Worm (Caenorhabditis elegans): ENCODE results near the gene nlp-82.

The nlp-82 gene

DNA sequence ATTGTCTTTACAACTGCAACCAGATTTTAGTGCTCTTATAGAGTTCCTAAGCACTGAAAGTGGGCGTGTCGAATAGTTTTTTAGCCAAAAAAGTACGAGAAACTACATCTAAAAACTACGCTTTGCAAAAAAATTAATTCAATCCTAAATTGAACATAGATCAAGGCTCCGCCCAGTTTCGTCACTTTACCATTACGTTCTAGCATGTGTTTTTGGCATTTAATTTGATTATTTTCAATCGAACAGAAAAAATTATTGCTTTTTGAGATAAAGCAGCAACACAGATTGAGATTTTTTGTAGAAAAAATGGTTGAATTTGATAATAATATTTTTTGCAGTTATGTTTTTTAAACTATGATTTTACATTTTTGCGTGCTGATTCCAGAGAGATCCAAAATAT is at the start of gene nlp-82:
Gene nlp-82 (minus strand): TSS at position 101 of the 400 bp plus-strand sequence.
- TF ChIP-seq unc-62 (GFP tag; optimal IDR thresholded peaks at IDR 0.05): no peak

DNA sequence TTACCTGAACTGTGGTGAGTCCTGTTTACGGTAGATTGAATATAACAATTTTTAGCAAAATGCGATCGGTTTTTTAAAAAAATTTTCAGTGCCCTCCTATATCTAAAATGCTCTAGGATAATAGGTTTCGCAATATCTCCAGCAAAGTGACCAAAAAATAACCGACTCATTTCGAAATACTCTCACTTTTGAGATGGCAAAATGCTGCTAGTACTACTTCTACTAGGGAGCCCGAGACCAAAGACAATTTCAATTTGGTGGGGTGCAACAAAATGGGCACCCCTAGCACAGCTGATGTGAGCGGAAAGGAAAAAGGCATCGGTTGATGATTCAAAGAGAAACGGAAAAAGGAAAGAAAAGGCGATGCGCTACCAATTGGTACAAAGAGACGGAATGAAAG is 49.5 kb upstream of the nlp-82 start:
- TF ChIP-seq unc-62 (GFP tag; optimal IDR thresholded peaks at IDR 0.05): no peak

DNA sequence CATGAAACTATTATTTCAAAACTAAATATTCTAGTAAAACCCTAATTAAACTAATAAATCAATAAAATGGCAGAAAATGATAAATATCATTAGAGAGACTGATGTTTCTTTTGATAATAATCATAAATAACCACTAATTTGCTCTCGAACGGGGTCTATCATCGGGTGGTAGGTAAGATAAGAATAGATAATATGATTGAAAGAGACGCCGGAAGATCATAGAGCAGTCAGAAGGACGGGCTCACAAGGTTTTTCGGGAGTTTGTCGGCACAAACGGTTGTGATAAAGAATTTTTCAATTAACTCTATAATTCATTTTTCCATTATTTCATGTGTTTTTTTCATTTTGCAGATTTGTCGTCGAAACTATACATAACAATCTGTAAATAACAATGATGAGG is 47.0 kb upstream of the nlp-82 start:
- no peak for TF ChIP-seq unc-62 (GFP tag; optimal IDR thresholded peaks at IDR 0.05)

DNA sequence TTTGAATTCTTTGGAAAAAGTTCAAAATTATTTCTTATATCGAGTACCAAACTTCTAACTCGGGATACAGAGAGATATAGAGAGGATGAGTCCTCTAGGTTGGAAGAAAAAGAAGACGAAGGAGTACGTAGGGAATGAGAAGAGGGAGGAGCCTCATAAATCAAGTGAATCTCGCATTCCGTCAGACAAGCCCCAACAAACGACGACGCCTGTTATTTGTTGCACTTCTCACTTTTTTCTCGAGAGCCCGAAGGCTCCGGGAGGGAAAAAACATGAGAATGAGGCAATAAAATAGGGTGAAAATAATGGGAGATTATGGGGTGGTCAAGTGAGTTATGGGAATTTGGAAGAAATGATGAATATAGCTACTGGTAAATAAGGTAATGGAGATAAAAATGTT is 45.6 kb upstream of the nlp-82 start:
- no peak for TF ChIP-seq unc-62 (GFP tag; optimal IDR thresholded peaks at IDR 0.05)

DNA sequence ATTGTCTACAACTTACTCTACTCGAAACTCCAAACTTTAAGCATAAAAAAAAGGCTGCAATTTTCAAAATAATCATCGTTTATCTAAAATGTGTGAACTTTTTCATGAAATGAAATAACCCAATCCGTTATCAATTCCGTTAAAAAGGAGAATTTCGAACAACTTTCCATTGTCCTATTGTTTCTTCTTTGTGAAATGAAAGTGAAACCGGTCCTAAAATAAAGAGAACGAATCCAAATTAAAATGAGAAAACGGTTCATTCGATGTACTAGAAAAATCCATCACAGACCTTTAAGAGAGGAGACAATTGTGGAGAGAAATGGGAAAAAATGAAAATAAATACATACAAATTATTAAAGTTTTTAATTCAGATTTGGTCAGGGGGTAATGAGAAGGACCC is 41.6 kb upstream of the nlp-82 start, which contains the start of gene C01G6.9:
Gene C01G6.9 (minus strand): TSS at position 141 of the 400 bp plus-strand sequence.
- no peak for TF ChIP-seq unc-62 (GFP tag; optimal IDR thresholded peaks at IDR 0.05)

DNA sequence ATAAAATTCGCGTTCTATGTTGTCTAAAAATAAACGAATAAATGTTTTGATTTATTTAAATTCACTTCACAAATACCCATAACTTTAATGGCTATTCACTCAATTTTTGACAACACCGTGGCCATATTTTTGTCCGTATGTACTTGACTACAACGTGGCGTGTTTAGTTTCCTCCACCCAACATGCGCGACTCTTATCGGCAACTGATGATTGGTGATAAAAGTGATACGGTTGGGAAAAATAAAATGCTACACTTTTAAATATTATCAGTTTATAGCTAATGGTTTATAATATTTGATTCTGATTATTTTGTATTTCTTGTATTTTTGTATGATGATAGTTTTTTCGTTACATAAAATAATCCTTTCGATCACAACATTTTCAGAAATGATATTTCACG is 37.5 kb upstream of the nlp-82 start, which contains the start of gene acs-7:
Gene acs-7 (plus strand): TSS at position 386 of the 400 bp plus-strand sequence.
- TF ChIP-seq unc-62 (GFP tag; optimal IDR thresholded peaks at IDR 0.05): no peak

DNA sequence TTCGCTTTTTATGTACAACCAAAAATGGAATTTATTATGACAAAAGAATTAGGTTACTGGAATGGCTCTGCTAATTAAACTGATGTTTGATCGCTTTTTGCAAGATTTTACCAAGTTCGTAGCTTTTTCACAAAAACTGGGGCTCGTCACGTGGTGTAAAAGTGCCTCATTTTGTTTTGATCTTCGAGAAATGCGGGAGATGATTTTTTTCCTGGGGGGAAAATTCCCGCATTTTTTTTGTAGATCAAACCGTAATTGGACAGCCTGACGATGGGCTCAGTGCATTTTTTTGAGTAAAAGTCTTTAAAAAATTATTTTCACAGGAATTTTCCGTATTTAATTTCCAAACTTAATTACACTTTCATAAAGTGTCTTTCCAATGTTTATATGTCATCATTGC is 35.0 kb upstream of the nlp-82 start:
- no peak for TF ChIP-seq unc-62 (GFP tag; optimal IDR thresholded peaks at IDR 0.05)

DNA sequence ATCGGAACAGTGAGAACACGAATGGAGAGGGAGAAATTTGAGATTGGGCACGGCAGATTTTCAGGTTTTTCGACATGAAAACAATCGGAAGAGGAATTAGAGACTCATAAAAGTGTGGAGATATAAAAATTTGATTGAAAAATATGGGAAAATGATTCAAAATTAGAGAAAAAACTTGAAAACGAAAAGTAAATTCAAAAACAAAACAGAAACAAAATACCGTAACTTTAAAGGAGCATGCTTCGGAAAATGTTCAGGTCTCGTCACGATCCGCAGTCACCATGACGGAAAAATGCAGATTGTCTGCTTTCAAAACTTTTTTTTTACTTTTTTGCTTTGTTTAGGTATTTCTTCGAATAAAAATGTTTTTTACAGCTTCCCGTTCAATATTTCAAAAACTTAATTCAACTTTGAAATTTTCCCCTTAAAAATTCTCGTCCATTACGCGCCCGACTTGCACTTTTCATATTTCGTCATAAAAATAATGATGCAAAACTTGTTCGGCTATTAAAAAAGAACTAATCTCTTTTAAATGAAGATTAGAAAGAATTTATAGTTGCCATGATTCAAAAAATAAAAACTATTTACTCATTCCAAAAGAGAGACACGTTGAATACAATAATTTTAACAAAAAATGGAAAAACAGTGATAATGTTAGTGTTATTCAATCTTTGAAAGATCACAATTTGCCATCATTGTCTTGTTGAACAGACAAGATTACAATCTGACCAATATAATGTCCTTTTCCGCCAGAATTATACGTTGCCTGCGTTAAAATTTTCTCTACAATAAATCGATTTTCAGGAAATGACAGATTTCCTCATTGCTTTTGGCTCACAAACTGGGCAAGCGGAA is 31.3 kb upstream of the nlp-82 start, which contains the start of gene mtrr-1:
Gene mtrr-1 (plus strand): TSS at position 805 of the 855 bp plus-strand sequence.
- no peak for TF ChIP-seq unc-62 (GFP tag; optimal IDR thresholded peaks at IDR 0.05)

DNA sequence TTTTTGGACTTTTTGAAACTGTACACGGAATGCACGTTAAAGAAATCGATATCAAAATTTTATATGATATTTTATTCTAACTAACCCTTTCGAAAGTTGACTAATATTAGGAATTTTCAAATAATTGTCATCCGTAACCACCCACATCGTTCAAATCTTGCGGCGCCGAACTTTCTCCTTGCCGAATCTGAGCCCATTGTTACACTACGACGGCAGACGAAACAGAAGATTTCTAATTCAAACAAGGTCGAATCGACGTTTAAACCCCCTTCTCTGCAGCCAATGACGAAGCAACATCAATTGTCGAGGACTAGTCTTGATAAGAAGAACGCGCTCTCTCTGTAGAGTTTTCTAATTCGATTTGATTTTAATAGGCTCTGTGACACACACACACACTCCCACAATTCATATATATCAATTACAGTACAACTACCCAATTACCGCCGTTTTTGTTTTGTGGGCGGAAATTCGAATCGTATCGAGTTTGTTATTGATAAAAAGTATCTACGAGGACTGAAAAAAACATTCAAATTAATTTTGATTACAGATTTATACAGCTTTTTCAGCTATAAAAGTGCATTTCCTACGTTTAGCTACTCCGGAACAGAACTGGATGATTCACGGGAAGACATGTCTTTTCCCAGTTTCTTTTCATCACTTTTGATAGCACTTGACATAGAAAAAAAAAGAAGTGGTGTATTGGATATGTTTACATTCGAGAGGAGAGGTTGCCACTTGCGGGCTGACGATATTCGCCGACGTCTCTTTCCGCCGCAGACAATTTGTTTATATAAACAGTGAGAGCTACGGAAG is 30.5 kb upstream of the nlp-82 start:
- no peak for TF ChIP-seq unc-62 (GFP tag; optimal IDR thresholded peaks at IDR 0.05)

DNA sequence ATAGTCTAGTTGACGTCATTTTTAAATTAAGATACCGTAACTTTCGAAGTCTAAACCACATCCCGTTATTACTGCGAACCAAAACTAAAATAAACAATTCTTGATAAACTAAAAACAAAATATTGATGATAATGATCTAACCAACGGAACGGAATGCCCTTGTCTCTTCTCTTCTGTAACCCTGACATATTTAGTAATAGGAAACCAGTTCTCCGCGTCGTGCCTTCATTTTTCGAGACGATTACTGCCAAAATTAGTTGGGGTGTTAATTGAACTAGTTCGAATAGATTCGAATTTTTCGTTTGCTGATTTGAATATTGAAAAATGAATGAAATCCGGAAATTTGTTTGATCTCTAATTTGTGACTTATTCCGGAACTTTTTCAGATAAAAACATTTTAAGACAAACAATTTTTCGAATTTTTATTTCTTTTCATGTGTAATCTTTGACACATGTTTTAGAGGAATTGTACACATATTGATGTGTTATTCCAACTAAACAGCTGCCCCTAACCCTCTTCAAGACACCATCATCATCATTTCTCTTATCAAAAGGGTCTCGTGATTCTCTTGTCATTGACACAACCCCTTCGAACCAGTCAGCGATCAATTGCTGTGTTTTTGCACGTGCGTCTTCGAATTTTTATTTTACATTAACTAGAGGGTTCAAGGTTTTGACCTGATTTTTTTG is 29.7 kb upstream of the nlp-82 start:
- no peak for TF ChIP-seq unc-62 (GFP tag; optimal IDR thresholded peaks at IDR 0.05)

DNA sequence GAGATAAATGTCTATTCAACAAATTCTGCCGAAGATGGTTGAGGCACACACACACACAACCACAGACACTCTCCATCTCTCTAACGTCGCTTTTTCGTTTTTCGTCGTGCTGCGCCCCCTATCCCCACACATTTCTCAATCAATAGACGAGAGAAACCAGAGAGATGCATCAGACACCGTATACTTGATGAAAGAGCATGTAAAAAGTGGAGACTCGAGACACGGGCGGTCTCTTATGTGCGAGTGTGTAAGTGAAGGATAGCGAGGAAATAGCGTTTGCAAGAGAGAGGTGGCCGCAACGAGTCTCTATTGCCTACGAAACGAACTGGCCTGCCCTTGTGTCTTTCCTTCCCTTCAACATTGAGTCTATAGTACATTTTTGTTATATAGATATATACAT is 28.7 kb upstream of the nlp-82 start:
- TF ChIP-seq unc-62 (GFP tag; optimal IDR thresholded peaks at IDR 0.05): no peak

DNA sequence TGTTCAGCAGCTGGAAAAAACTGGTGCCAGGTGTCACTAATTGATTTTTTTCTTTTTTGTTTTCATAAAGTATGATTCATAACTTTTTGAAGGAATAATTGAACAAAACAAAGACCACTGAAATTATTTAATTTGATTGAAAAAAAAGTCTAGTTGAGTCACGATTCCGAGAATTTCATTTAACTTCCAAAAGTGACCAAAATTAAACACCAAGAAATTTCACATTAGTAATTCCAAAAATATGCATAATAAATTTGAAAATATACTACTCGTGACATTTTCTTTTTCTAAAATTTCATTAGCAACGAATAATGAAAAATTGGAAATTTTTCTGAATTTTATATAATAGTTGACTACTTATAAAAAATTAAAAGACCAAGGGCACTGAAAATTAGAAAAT is 28.0 kb upstream of the nlp-82 start:
- TF ChIP-seq unc-62 (GFP tag; optimal IDR thresholded peaks at IDR 0.05): no peak

DNA sequence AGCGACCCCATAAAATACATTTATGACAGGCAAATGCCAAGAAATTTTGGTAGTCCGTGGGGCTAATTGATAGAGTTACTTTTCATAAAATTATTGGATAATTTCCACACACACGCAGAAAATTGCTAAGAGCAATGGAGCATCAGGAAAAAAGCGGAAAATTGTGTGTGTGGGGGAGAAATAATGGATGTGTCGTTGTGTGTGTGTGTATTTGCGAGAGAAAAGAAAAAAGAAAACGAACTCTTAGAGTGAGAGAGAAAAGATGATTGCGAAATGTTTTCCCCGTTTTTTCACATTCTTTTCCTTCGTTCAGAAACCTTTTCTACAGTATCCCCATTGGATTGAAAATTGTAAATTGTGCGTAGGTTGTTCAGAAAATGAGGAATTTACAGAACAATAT is 27.5 kb upstream of the nlp-82 start:
- no peak for TF ChIP-seq unc-62 (GFP tag; optimal IDR thresholded peaks at IDR 0.05)

DNA sequence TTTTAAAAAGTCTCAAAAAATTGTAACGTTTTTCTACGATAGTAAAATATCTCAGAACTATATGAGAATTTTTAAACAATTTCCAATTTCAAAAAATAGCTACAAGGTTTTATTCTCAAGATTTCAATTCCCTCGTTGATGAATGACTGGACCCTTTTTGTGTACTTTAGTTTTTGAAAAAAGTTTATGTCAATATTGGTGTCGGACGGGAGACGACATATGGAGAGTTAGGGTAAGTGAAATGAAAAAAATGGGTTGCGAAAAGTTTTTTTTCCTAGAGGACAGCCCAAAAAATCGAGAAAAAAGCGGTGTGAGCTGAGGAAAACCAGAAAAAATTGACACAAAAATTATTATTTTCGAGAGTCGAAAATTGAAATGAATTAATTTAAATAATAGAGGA is 26.8 kb upstream of the nlp-82 start:
- no peak for TF ChIP-seq unc-62 (GFP tag; optimal IDR thresholded peaks at IDR 0.05)

DNA sequence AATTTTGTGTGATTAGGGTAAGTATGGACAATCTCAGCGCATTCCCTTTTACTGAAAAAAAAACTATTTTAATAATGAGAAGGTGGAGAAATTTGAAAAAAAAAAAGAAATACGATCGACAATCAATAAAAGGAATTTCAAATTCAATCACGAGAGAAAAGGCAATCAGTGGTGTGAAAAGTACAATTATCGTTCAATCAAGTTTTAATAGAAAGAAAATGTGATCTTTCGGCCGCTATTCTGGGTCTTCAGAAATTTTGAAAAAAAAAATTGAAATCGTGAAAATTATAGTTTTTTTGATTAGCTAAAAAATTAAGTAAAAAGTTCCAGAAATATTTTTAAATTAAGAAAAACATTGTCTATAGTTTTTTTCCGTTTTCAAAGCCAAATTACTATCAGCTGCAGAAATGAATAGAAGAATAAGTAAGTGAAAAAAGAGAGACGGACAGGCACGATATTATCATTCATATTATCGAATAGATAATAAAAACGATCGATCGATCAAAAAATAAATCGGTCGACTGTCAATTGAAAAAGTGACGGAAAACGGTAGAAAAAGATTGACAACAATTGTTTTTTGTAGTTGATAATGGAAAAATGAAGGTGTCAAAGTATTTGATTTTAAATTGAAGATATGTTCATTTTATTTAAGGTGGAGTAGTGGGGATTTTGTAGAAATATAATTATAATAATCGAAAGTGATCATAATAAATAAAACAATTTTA is 26.1 kb upstream of the nlp-82 start, which contains the start of gene gldi-3:
Gene gldi-3 (minus strand): TSS at position 51 of the 725 bp plus-strand sequence.
- TF ChIP-seq unc-62 (GFP tag; optimal IDR thresholded peaks at IDR 0.05): no peak
